Worm (Caenorhabditis elegans): ENCODE results near the gene mtrf-1L.

mtrf-1L gene

DNA sequence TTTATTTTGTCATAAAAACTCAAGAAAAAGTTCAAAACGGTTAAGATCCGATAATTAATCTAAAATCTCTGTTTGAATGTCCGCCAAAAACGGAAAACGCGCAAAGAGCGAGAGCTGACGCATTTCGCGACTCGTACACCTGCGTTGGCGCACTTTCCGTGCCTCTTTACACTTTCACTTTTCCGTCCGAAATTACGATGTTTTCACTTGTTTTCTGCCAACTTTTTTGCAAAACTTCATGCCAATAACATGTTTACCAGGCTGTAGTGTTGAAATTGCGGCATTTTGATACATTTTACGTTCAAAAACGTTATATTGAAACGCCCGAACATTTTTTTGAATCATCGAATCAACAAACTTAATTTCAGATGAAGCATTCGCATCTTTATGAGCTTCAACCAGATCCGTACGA lies 3.2 kb upstream of the mtrf-1L start, which contains the start of gene W03F8.4 (continued):
- TF ChIP-seq hmg-1.1 (GFP tag; IDR thresholded peaks at IDR 0.05) = peak; percentile 89

DNA sequence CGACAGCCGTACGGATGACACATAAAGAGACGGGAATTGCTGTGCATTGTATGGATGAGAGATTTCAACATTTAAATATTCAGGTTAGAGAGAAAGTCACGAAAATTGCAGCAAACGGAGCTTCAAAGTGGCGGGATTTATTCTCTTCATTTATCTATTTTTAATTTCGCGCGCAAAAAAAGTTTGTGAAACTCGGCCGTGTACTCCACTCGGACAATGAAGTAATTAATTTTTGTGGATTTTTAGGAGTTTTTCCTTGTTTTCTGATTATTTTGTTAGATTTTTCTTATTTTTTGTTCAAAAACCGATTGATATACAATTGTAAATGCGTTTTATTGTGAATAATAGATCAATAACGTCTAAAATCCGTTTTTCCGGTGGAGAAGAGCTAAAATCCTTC lies 1.1 kb downstream of the mtrf-1L start:
- no peak for TF ChIP-seq ztf-11 (tag; optimal IDR thresholded peaks at IDR 0.05)
- TF ChIP-seq lin-39 (tag; optimal IDR thresholded peaks at IDR 0.05) = no peak
- no peak for TF ChIP-seq lin-1 (GFP tag; IDR thresholded peaks at IDR 0.05)
- no peak for TF ChIP-seq lim-7 (GFP tag; IDR thresholded peaks at IDR 0.05)
- no peak for TF ChIP-seq fkh-10 (GFP tag; optimal IDR thresholded peaks at IDR 0.05)
- no peak for TF ChIP-seq mdl-1 (tag; optimal IDR thresholded peaks at IDR 0.05)
- peak; percentile 49 for TF ChIP-seq lin-38 (GFP tag; IDR thresholded peaks at IDR 0.05)
- TF ChIP-seq nhr-25 (tag; optimal IDR thresholded peaks at IDR 0.05; ENCODE audit: borderline replicate concordance, insufficient read depth) = no peak
- no peak for TF ChIP-seq lir-3 (tag; optimal IDR thresholded peaks at IDR 0.05)
- no peak for TF ChIP-seq zip-2 (tag; optimal IDR thresholded peaks at IDR 0.05)
- TF ChIP-seq egl-43 (GFP tag; IDR thresholded peaks at IDR 0.05) = no peak
- no peak for TF ChIP-seq nhr-41 (GFP tag; IDR thresholded peaks at IDR 0.05)
- TF ChIP-seq snpc-1.2 (GFP tag; IDR thresholded peaks at IDR 0.05) = peak; percentile 36; the same call in 1 of the 2 replicates
- TF ChIP-seq nhr-42 (GFP tag; IDR thresholded peaks at IDR 0.05) = no peak
- TF ChIP-seq unc-62 (GFP tag; optimal IDR thresholded peaks at IDR 0.05 in 1 of 2) = no peak
- no peak for TF ChIP-seq unc-62 (tag; optimal IDR thresholded peaks at IDR 0.05)
- no peak for TF ChIP-seq duxl-1 (tag; optimal IDR thresholded peaks at IDR 0.05; ENCODE audit: poor library complexity)
- no peak for TF ChIP-seq madf-9 (GFP tag; conservative IDR thresholded peaks at IDR 0.05)
- no peak for TF ChIP-seq arid-1 (GFP tag; conservative IDR thresholded peaks at IDR 0.05)
- no peak for TF ChIP-seq sdz-12 (GFP tag; optimal IDR thresholded peaks at IDR 0.05)
- TF ChIP-seq egl-27 (tag; optimal IDR thresholded peaks at IDR 0.05) = no peak
- peak; percentile 13 for TF ChIP-seq F49E8.2 (tag; optimal IDR thresholded peaks at IDR 0.05; ENCODE audit: borderline replicate concordance)
- TF ChIP-seq daf-19 (GFP tag; conservative IDR thresholded peaks at IDR 0.05) = no peak
- TF ChIP-seq attf-4 (tag; optimal IDR thresholded peaks at IDR 0.05) = no peak
- no peak for TF ChIP-seq ctbp-1 (GFP tag; IDR thresholded peaks at IDR 0.05)
- TF ChIP-seq ceh-82 (tag; optimal IDR thresholded peaks at IDR 0.05) = no peak
- no peak for TF ChIP-seq T20F7.1 (GFP tag; optimal IDR thresholded peaks at IDR 0.05)
- TF ChIP-seq dpl-1 (GFP tag; optimal IDR thresholded peaks at IDR 0.05) = peak; percentile 84
- no peak for TF ChIP-seq mxl-2 (GFP tag; conservative IDR thresholded peaks at IDR 0.05)
- no peak for TF ChIP-seq nhr-11 (tag; optimal IDR thresholded peaks at IDR 0.05)

DNA sequence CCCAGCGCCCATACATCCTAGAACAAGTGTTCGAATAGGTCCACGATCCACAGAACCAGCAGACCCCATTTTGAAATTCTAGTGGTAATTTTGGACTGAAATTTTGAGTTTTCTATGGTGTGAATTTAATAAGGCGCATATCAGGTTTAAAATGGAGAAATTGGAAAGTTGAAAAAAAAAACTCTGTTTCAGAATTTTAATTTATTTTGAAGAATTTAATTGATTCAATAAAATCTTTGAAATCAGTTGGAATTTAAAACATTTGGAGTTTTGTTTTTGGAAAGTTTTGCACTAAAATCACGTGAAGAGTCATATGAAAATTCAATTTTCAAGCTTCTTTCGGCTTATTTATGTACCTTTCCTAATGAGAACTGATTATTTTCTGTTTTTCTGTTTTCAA lies 8.6 kb downstream of the mtrf-1L start, which contains the start of gene gpa-18:
Gene gpa-18, minus strand, starts transcription at position 101 of the 400 bp plus-strand sequence.
- TF ChIP-seq nhr-41 (GFP tag; IDR thresholded peaks at IDR 0.05) (no peak), hmg-1.1 (GFP tag; IDR thresholded peaks at IDR 0.05) (no peak), lin-13 (GFP tag; optimal IDR thresholded peaks at IDR 0.05) (no peak), mes-2 (tag; optimal IDR thresholded peaks at IDR 0.05; ENCODE audit: poor library complexity, severe bottlenecking) (no peak), fkh-10 (GFP tag; optimal IDR thresholded peaks at IDR 0.05) (no peak), R02D3.7 (tag; optimal IDR thresholded peaks at IDR 0.05) (no peak), nhr-25 (tag; optimal IDR thresholded peaks at IDR 0.05; ENCODE audit: borderline replicate concordance, insufficient read depth) (no peak), sdz-12 (GFP tag; optimal IDR thresholded peaks at IDR 0.05) (no peak), madf-5 (GFP tag; IDR thresholded peaks at IDR 0.05) (no peak), Y75B8A.6 (GFP tag; IDR thresholded peaks at IDR 0.05) (no peak), nhr-11 (tag; optimal IDR thresholded peaks at IDR 0.05) (no peak), dmd-6 (GFP tag; IDR thresholded peaks at IDR 0.05) (no peak)

Measured in whole organism, L4 larva.